Worm (Caenorhabditis elegans) whole organism, L1 larva: ENCODE data around the gene tpi-1.

Source experiments
- F16B12.6 ChIP-seq: fragments of 150-350 bp; optimal IDR thresholded peaks from 2 replicates; lab custom pipeline; 2014; ENCODE audit warnings: missing biosample characterization, missing genetic modification characterization
- aha-1 ChIP-seq: fragments of 150-350 bp; optimal IDR thresholded peaks from 2 replicates; lab custom pipeline; 2014; ENCODE audit warnings: missing biosample characterization, missing genetic modification characterization
- aly-2 ChIP-seq: fragments of 150-350 bp; optimal IDR thresholded peaks from 2 replicates; lab custom pipeline; 2014; ENCODE audit warnings: missing biosample characterization, missing genetic modification characterization
- ama-1 ChIP-seq: fragments of 150-350 bp; optimal IDR thresholded peaks from 2 replicates; lab custom pipeline; 2014
- blmp-1 ChIP-seq: fragments of 150-350 bp; optimal IDR thresholded peaks from 2 replicates; lab custom pipeline; 2014; ENCODE audit warnings: missing biosample characterization, missing genetic modification characterization
- ceh-88 ChIP-seq: fragments of 200-800 bp; sonication (Bioruptor generic); IDR thresholded peaks from 2 replicates; pipeline ENCODE4 v1.3.6; 2022; ENCODE audit warnings: missing genetic modification characterization, missing compliant biosample characterization
- dpl-1 ChIP-seq, 3 experiments: fragments of 150-350 bp in 2 of 3; sonication (generic microtip) in 1 of 3; optimal IDR thresholded peaks; 2 replicates each; lab custom pipeline; 2014 to 2017; ENCODE audit warnings: missing biosample characterization in 3 of 3, missing genetic modification characterization in 3 of 3, missing genetic modification reagents in 3 of 3
- efl-1 ChIP-seq, 4 experiments: fragments of 150-350 bp; optimal IDR thresholded peaks in 3 of 4; peaks in 1 of 4; 1 replicate in 1 of 4; 2 replicates in 3 of 4; lab custom pipeline; 2014; ENCODE audit warnings: missing biosample characterization in 2 of 4, missing genetic modification characterization in 2 of 4, missing genetic modification reagents in 2 of 4
- efl-3 ChIP-seq: fragments of 200-800 bp; sonication (Bioruptor generic); optimal IDR thresholded peaks from 2 replicates; lab custom pipeline; 2018; ENCODE audit warnings: mild to moderate bottlenecking, missing genetic modification characterization, missing compliant biosample characterization
- elt-3 ChIP-seq, 6 experiments: fragments of 150-350 bp in 1 of 6; sonication (generic microtip); optimal IDR thresholded peaks; 2 replicates each; lab custom pipeline; 2017 to 2018; ENCODE audit warnings: missing biosample characterization in 6 of 6, missing genetic modification characterization in 6 of 6, inconsistent platforms in 1 of 6
- ets-5 ChIP-seq: fragments of 200-800 bp; sonication (Bioruptor generic); IDR thresholded peaks from 2 replicates; pipeline ENCODE4 v1.3.6; 2022; ENCODE audit warnings: missing genetic modification characterization, missing compliant biosample characterization
- fkh-10 ChIP-seq: sonication (generic microtip); optimal IDR thresholded peaks from 2 replicates; lab custom pipeline; 2017; ENCODE audit warnings: missing biosample characterization, missing genetic modification reagents, missing genetic modification characterization
- fkh-4 ChIP-seq: sonication (generic microtip); optimal IDR thresholded peaks from 2 replicates; lab custom pipeline; 2016; ENCODE audit warnings: missing compliant biosample characterization, missing genetic modification characterization, borderline replicate concordance
- fos-1 ChIP-seq: fragments of 150-350 bp; optimal IDR thresholded peaks from 2 replicates; lab custom pipeline; 2014; ENCODE audit warnings: missing biosample characterization, missing genetic modification characterization
- grh-1 ChIP-seq: fragments of 200-800 bp; sonication (Bioruptor generic); IDR thresholded peaks from 2 replicates; pipeline ENCODE4 v1.3.6; 2022; ENCODE audit warnings: missing genetic modification reagents, missing genetic modification characterization, missing compliant biosample characterization
- hpl-2 ChIP-seq: fragments of 150-350 bp; optimal IDR thresholded peaks from 2 replicates; lab custom pipeline; 2014; ENCODE audit warnings: missing biosample characterization, missing genetic modification reagents, missing genetic modification characterization
- isw-1 ChIP-seq: fragments of 200-800 bp; sonication (Bioruptor generic); IDR thresholded peaks from 2 replicates; pipeline ENCODE4 v1.3.6; 2022; ENCODE audit warnings: missing genetic modification characterization, missing compliant biosample characterization
- lin-13 ChIP-seq: fragments of 150-350 bp; optimal IDR thresholded peaks from 2 replicates; lab custom pipeline; 2014; ENCODE audit warnings: missing biosample characterization, missing genetic modification reagents, missing genetic modification characterization
- lin-14 ChIP-seq: fragments of 200-800 bp; sonication (Bioruptor generic); optimal IDR thresholded peaks from 2 replicates; lab custom pipeline; 2018; ENCODE audit warnings: mild to moderate bottlenecking, missing genetic modification characterization, moderate library complexity, missing compliant biosample characterization
- lin-15B ChIP-seq: fragments of 150-350 bp; sonication (generic microtip); optimal IDR thresholded peaks from 3 replicates; lab custom pipeline; 2014; ENCODE audit warnings: missing biosample characterization, missing genetic modification characterization
- lin-35 ChIP-seq, 2 experiments: fragments of 150-350 bp; optimal IDR thresholded peaks; 2 replicates each; lab custom pipeline; 2014; ENCODE audit warnings: missing biosample characterization in 2 of 2, missing genetic modification characterization in 2 of 2, missing genetic modification reagents in 2 of 2
- lin-39 ChIP-seq: fragments of 150-350 bp; optimal IDR thresholded peaks from 2 replicates; lab custom pipeline; 2014; ENCODE audit warnings: missing biosample characterization, missing genetic modification reagents, missing genetic modification characterization
- lir-3 ChIP-seq: sonication (generic microtip); optimal IDR thresholded peaks from 2 replicates; lab custom pipeline; 2016; ENCODE audit warnings: mild to moderate bottlenecking, missing genetic modification characterization, moderate library complexity, missing compliant biosample characterization; ENCODE audit not compliant: poor library complexity
- mef-2 ChIP-seq: fragments of 150-350 bp; optimal IDR thresholded peaks from 2 replicates; lab custom pipeline; 2014; ENCODE audit warnings: missing biosample characterization, missing genetic modification characterization
- nhr-11 ChIP-seq: fragments of 150-350 bp; optimal IDR thresholded peaks from 2 replicates; lab custom pipeline; 2014; ENCODE audit warnings: missing biosample characterization, missing genetic modification characterization
- nhr-20 ChIP-seq: sonication (generic microtip); optimal IDR thresholded peaks from 2 replicates; lab custom pipeline; 2016; ENCODE audit warnings: mild to moderate bottlenecking, missing genetic modification characterization, missing compliant biosample characterization
- nhr-71 ChIP-seq: sonication (generic microtip); optimal IDR thresholded peaks from 2 replicates; lab custom pipeline; 2016; ENCODE audit warnings: mild to moderate bottlenecking, missing genetic modification characterization, moderate library complexity, missing compliant biosample characterization
- nhr-77 ChIP-seq: fragments of 150-350 bp; optimal IDR thresholded peaks from 2 replicates; lab custom pipeline; 2014; ENCODE audit warnings: missing biosample characterization, missing genetic modification characterization
- nhr-84 ChIP-seq: sonication (generic microtip); optimal IDR thresholded peaks from 2 replicates; lab custom pipeline; 2017; ENCODE audit warnings: missing biosample characterization, missing genetic modification characterization
- nhr-85 ChIP-seq: sonication (generic microtip); peaks from one replicate; lab custom pipeline; 2016; ENCODE audit warnings: missing genetic modification characterization, inconsistent platforms, missing compliant biosample characterization
- nhr-90 ChIP-seq: sonication (generic microtip); optimal IDR thresholded peaks from 2 replicates; lab custom pipeline; 2016; ENCODE audit warnings: mild to moderate bottlenecking, missing genetic modification characterization, missing compliant biosample characterization; ENCODE audit not compliant: poor library complexity
- pag-3 ChIP-seq: sonication (generic microtip); optimal IDR thresholded peaks from 2 replicates; lab custom pipeline; 2017; ENCODE audit warnings: missing genetic modification characterization, mild to moderate bottlenecking, missing compliant biosample characterization, antibody characterized with exemption, borderline replicate concordance; ENCODE audit not compliant: insufficient read depth
- pax-3 ChIP-seq: fragments of 200-800 bp; sonication (Bioruptor generic); optimal IDR thresholded peaks from 2 replicates; lab custom pipeline; 2018; ENCODE audit warnings: mild to moderate bottlenecking, missing genetic modification characterization, moderate library complexity, missing compliant biosample characterization
- rnt-1 ChIP-seq: sonication (generic microtip); optimal IDR thresholded peaks from 2 replicates; lab custom pipeline; 2016; ENCODE audit warnings: mild to moderate bottlenecking, missing genetic modification characterization, moderate library complexity, missing compliant biosample characterization
- snpc-4 ChIP-seq: fragments of 150-350 bp; optimal IDR thresholded peaks from 2 replicates; lab custom pipeline; 2014; ENCODE audit warnings: missing biosample characterization, missing genetic modification characterization
- sup-37 ChIP-seq: fragments of 200-800 bp; sonication (Bioruptor generic); optimal IDR thresholded peaks from 2 replicates; lab custom pipeline; 2018; ENCODE audit warnings: mild to moderate bottlenecking, missing genetic modification characterization, missing compliant biosample characterization
- tlp-1 ChIP-seq: fragments of 150-350 bp; optimal IDR thresholded peaks from 2 replicates; lab custom pipeline; 2014; ENCODE audit warnings: missing biosample characterization, missing genetic modification characterization
- unc-130 ChIP-seq: fragments of 150-350 bp; optimal IDR thresholded peaks from 2 replicates; lab custom pipeline; 2017; ENCODE audit warnings: missing biosample characterization, missing genetic modification characterization, inconsistent platforms
- unc-86 ChIP-seq: sonication (generic microtip); optimal IDR thresholded peaks from 2 replicates; lab custom pipeline; 2016; ENCODE audit warnings: missing genetic modification characterization, missing compliant biosample characterization
- unc-98 ChIP-seq: fragments of 200-800 bp; sonication (Bioruptor generic); IDR thresholded peaks from 2 replicates; pipeline ENCODE4 v1.3.6; 2022; ENCODE audit warnings: missing genetic modification characterization, missing compliant biosample characterization
- vab-15 ChIP-seq: sonication (generic microtip); optimal IDR thresholded peaks from 2 replicates; lab custom pipeline; 2017; ENCODE audit warnings: missing genotype, mild to moderate bottlenecking, missing genetic modification characterization, missing compliant biosample characterization
- zag-1 ChIP-seq: fragments of 150-350 bp; optimal IDR thresholded peaks from 2 replicates; lab custom pipeline; 2014; ENCODE audit warnings: missing biosample characterization, missing genetic modification characterization
- ztf-11 ChIP-seq, 2 experiments: sonication (generic microtip); optimal IDR thresholded peaks; 2 replicates each; lab custom pipeline; 2016 to 2017; ENCODE audit warnings: missing genetic modification characterization in 2 of 2, missing biosample characterization in 1 of 2, missing compliant biosample characterization in 1 of 2

Gene tpi-1

DNA sequence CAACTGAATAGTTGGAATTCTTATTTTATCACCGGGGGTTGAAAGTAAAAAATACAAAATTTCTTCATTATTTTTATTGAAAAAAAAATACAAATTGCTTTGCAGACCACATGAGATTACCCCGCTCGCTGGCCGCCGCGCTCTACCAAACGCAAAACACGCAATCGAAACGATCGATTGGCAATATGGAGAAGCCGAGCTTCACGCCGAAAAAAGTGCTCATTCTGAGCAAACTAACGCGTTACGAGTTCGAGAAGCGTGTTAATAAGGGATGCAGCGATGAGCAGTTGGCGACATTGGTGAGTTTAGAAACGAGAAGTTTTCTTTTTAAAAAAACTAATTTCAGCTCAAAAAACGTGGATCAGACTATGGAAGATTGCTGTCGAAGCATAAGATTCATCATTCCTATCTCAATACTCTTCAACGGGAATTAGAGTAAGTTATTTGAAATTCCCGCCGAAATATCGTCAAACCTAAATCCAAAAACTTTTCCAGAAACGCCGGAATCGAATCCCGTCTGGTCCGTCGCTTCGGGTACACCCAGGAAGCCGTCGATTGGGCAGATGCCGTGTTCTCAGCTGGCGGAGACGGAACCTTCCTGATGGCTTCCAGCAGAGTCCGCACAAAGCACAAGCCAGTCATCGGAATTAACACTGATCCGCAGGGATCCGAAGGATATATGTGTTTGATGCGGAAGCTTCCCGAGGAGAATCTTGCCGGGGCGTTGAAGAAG lies 16.6 kb upstream of the tpi-1 start:
- no peak for TF ChIP-seq ztf-11 (tag; optimal IDR thresholded peaks at IDR 0.05; lab: Kevin White, UChicago)
- TF ChIP-seq efl-1 (optimal IDR thresholded peaks at IDR 0.05; lab: Kevin White, UChicago): no peak
- TF ChIP-seq efl-1 (GFP tag; optimal IDR thresholded peaks at IDR 0.05 in 1 of 2; lab: Kevin White, UChicago): peak in 1 of 2 experiments; percentile 76
- TF ChIP-seq ama-1: peak; percentile 62

DNA sequence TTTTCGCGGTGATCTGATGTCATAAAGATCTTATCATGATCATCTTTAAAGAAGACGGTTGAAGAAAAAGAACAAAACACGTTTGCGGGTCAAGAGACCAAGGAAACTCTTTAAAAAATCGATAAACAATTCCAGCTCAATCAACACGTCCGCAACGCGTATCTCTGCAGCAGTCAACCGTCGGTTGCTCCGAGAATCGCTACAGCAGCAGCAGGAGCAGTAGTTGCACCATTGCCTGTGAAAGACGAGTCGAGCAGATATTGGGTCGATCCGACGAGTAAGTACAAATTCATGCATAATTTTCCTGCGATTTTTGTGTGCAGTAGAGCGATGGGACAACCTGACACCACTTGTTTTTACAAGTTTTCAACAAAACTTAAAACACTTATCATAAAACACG lies 15.6 kb upstream of the tpi-1 start:
- peak in 1 of 2 experiments; percentile 9 for TF ChIP-seq efl-1 (optimal IDR thresholded peaks at IDR 0.05; lab: Kevin White, UChicago)
- TF ChIP-seq efl-1 (GFP tag; optimal IDR thresholded peaks at IDR 0.05 in 1 of 2; lab: Kevin White, UChicago): no peak
- TF ChIP-seq nhr-90 (tag; lab: Kevin White, UChicago): peak; percentile 18
- peak in 1 of 6 experiments; percentile 15 for TF ChIP-seq elt-3 (tag; optimal IDR thresholded peaks at IDR 0.05; lab: Kevin White, UChicago)
- TF ChIP-seq grh-1: no peak

DNA sequence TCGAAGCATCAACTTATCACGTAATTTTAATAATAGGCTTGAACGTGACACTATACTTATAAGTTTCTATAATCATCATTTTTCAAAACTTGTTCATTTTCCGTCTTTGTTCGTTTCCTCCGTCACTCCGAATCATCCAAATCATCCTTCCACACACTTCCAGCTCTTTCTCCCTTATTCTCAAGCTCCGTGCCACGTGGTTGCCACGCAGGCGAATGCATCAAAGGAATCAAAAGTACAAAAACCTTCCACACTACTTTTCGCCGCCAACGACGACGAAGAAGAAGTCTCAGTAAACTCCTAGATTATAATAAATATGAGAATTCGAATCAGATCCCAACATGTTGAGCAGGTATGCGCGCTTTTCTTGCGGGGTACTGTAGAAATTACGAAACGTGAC lies 15.2 kb upstream of the tpi-1 start:
- TF ChIP-seq tlp-1 (tag; lab: Kevin White, UChicago): no peak
- TF ChIP-seq hpl-2 (GFP tag; lab: Kevin White, UChicago): peak; percentile 24
- TF ChIP-seq nhr-90 (tag; lab: Kevin White, UChicago): no peak
- TF ChIP-seq unc-86 (tag; lab: Kevin White, UChicago): no peak
- TF ChIP-seq nhr-85 (tag; lab: Kevin White, UChicago): peak; percentile 65
- TF ChIP-seq, all 84 proteins: peak for 2

DNA sequence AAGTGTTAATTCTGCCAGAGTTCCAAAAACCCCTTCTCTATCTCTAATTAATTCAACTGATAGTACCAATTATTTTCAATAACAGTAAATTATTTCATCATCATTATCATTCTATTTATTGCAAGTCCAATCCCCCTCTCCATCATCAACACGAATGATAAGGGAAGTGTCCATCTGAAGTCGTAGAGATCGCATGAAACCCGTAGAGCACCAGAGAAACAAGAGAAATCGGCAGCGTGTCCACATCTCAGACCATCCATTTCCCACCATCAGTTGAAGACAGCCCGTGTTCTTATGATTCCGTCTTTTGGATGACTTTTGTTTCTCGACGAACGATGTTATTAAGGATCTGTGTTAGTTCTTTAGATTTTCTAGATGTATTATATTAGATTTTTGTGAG lies 14.5 kb upstream of the tpi-1 start:
- TF ChIP-seq fkh-10: no peak
- TF ChIP-seq lir-3 (tag; lab: Kevin White, UChicago): no peak
- TF ChIP-seq aly-2 (tag; lab: Kevin White, UChicago): no peak
- no peak for TF ChIP-seq nhr-84
- no peak for TF ChIP-seq ztf-11 (tag; optimal IDR thresholded peaks at IDR 0.05; lab: Kevin White, UChicago)
- TF ChIP-seq unc-130 (tag; lab: Kevin White, UChicago): peak; percentile 16
- TF ChIP-seq vab-15 (tag; lab: Kevin White, UChicago): peak; percentile 68
- no peak for TF ChIP-seq sup-37 (GFP tag; lab: Kevin White, UChicago)
- no peak for TF ChIP-seq ceh-88 (GFP tag; lab: Robert Waterston, UW)
- no peak for TF ChIP-seq snpc-4 (tag; lab: Kevin White, UChicago)
- no peak for TF ChIP-seq unc-86 (tag; lab: Kevin White, UChicago)
- no peak for TF ChIP-seq ets-5 (GFP tag; lab: Robert Waterston, UW)
- TF ChIP-seq unc-98: no peak
- TF ChIP-seq F16B12.6: no peak
- TF ChIP-seq fos-1 (tag; lab: Kevin White, UChicago): no peak
- no peak for TF ChIP-seq aha-1 (tag; lab: Kevin White, UChicago)
- no peak for TF ChIP-seq pag-3 (tag; lab: Kevin White, UChicago)
- TF ChIP-seq isw-1 (GFP tag; lab: Robert Waterston, UW): no peak
- peak in 1 of 2 experiments; percentile 38 for TF ChIP-seq lin-35 (GFP tag; optimal IDR thresholded peaks at IDR 0.05; lab: Kevin White, UChicago)
- no peak for TF ChIP-seq mef-2 (tag; lab: Kevin White, UChicago)
- TF ChIP-seq efl-1 (optimal IDR thresholded peaks at IDR 0.05; lab: Kevin White, UChicago): no peak
- TF ChIP-seq efl-1 (GFP tag; optimal IDR thresholded peaks at IDR 0.05 in 1 of 2; lab: Kevin White, UChicago): no peak
- peak; percentile 81 for TF ChIP-seq nhr-85 (tag; lab: Kevin White, UChicago)
- TF ChIP-seq nhr-71 (tag; lab: Kevin White, UChicago): peak; percentile 27
- TF ChIP-seq lin-13 (GFP tag; lab: Kevin White, UChicago): no peak
- TF ChIP-seq lin-14 (GFP tag; lab: Kevin White, UChicago): peak; percentile 67
- no peak for TF ChIP-seq pax-3
- TF ChIP-seq lin-15B (tag; lab: Kevin White, UChicago): no peak
- TF ChIP-seq rnt-1 (tag; lab: Kevin White, UChicago): no peak
- peak in 4 of 6 experiments; percentile 76 to 95 (median 88) for TF ChIP-seq elt-3 (tag; optimal IDR thresholded peaks at IDR 0.05; lab: Kevin White, UChicago)
- no peak for TF ChIP-seq efl-3 (GFP tag; lab: Kevin White, UChicago)
- TF ChIP-seq nhr-77: no peak
- peak; percentile 28 for TF ChIP-seq nhr-20 (tag; lab: Kevin White, UChicago)
- TF ChIP-seq blmp-1 (tag; lab: Kevin White, UChicago): peak; percentile 58
- no peak for TF ChIP-seq lin-39 (tag; lab: Kevin White, UChicago)
- TF ChIP-seq nhr-11 (tag; lab: Kevin White, UChicago): no peak
- TF ChIP-seq dpl-1 (GFP tag; optimal IDR thresholded peaks at IDR 0.05; lab: Kevin White, UChicago): no peak
- no peak for TF ChIP-seq ama-1
- no peak for TF ChIP-seq hpl-2 (GFP tag; lab: Kevin White, UChicago)
- no peak for TF ChIP-seq zag-1 (tag; lab: Kevin White, UChicago)
- no peak for TF ChIP-seq fkh-4 (tag; lab: Kevin White, UChicago)
